Worm (Caenorhabditis elegans): Measurements from ENCODE around the gene grd-5.

The grd-5 gene

ce11 chrV:8618738-8619137 lies at the start of gene grd-5:
Gene grd-5 (plus strand): TSS chrV:8619032.
- no peak for TF ChIP-seq unc-86 (tag; optimal IDR thresholded peaks at IDR 0.05)
- peak; percentile 8 for TF ChIP-seq rnt-1 (tag; optimal IDR thresholded peaks at IDR 0.05)
- peak; percentile 38 for TF ChIP-seq lin-14 (GFP tag; optimal IDR thresholded peaks at IDR 0.05)
- peak; percentile 79 for TF ChIP-seq nhr-85 (tag)

- TF ChIP-seq snu-23 (GFP tag; optimal IDR thresholded peaks at IDR 0.05) = no peak
- no peak for TF ChIP-seq efl-3 (GFP tag; optimal IDR thresholded peaks at IDR 0.05)
- no peak for TF ChIP-seq ces-1 (GFP tag; optimal IDR thresholded peaks at IDR 0.05)
- no peak for TF ChIP-seq elt-2 (tag; optimal IDR thresholded peaks at IDR 0.05)
- no peak for TF ChIP-seq efl-1 (optimal IDR thresholded peaks at IDR 0.05)
- peak in 1 of 2 experiments; percentile 76 for TF ChIP-seq efl-1 (GFP tag; optimal IDR thresholded peaks at IDR 0.05 in 1 of 2)
- no peak for TF ChIP-seq nhr-77 (tag; optimal IDR thresholded peaks at IDR 0.05)
- TF ChIP-seq skn-1 (tag; optimal IDR thresholded peaks at IDR 0.05) = no peak
- TF ChIP-seq mdl-1 (tag; optimal IDR thresholded peaks at IDR 0.05) = no peak
Measured at ce11 chrV:8569172-8569571, 49.7 kb upstream of the grd-5 start.

- TF ChIP-seq alr-1 (tag; optimal IDR thresholded peaks at IDR 0.05; ENCODE audit: borderline replicate concordance) = no peak
- no peak for TF ChIP-seq ceh-63 (GFP tag; optimal IDR thresholded peaks at IDR 0.05)
- peak; percentile 7 for TF ChIP-seq fos-1 (tag; optimal IDR thresholded peaks at IDR 0.05)
- peak; percentile 79 for TF ChIP-seq nhr-90 (tag; optimal IDR thresholded peaks at IDR 0.05; ENCODE audit: poor library complexity)
- TF ChIP-seq lin-35 (GFP tag; optimal IDR thresholded peaks at IDR 0.05) = peak; percentile 70 to 73
- peak; percentile 61 to 75 (median 71) for TF ChIP-seq dpl-1 (GFP tag; optimal IDR thresholded peaks at IDR 0.05)
- TF ChIP-seq irx-1 (tag; optimal IDR thresholded peaks at IDR 0.05) = peak; percentile 80
- peak; percentile 56 for TF ChIP-seq aly-2 (tag; optimal IDR thresholded peaks at IDR 0.05)
- TF ChIP-seq nhr-47 (tag; optimal IDR thresholded peaks at IDR 0.05) = peak; percentile 89
- TF ChIP-seq rnt-1 (tag; optimal IDR thresholded peaks at IDR 0.05) = peak; percentile 86
- TF ChIP-seq egl-27 (tag; optimal IDR thresholded peaks at IDR 0.05) = no peak
- no peak for TF ChIP-seq pqm-1 (tag; optimal IDR thresholded peaks at IDR 0.05)
- no peak for TF ChIP-seq nhr-237 (tag; optimal IDR thresholded peaks at IDR 0.05)
- peak; percentile 12 for TF ChIP-seq elt-2 (tag; optimal IDR thresholded peaks at IDR 0.05)
- peak; percentile 82 for TF ChIP-seq swsn-7 (tag; optimal IDR thresholded peaks at IDR 0.05)
- no peak for TF ChIP-seq mab-9 (GFP tag; IDR thresholded peaks at IDR 0.05)
- TF ChIP-seq elt-3 (tag; optimal IDR thresholded peaks at IDR 0.05) = peak in 2 of 6 experiments; percentile 13 to 17
- TF ChIP-seq unc-130 (tag; optimal IDR thresholded peaks at IDR 0.05) = peak; percentile 12
- peak; percentile 41 for TF ChIP-seq sup-37 (GFP tag; optimal IDR thresholded peaks at IDR 0.05)
- no peak for TF ChIP-seq efl-3 (GFP tag; optimal IDR thresholded peaks at IDR 0.05)
- TF ChIP-seq isw-1 (GFP tag; IDR thresholded peaks at IDR 0.05) = peak; percentile 66
- peak; percentile 82 for TF ChIP-seq dsc-1 (tag; optimal IDR thresholded peaks at IDR 0.05)
- no peak for TF ChIP-seq pag-3 (tag; optimal IDR thresholded peaks at IDR 0.05; ENCODE audit: borderline replicate concordance, insufficient read depth)
- TF ChIP-seq unc-86 (tag; optimal IDR thresholded peaks at IDR 0.05) = peak; percentile 60
- peak; percentile 72 to 82 for TF ChIP-seq lsy-2 (tag; optimal IDR thresholded peaks at IDR 0.05)
- TF ChIP-seq nhr-11 (tag; optimal IDR thresholded peaks at IDR 0.05) = peak; percentile 20
- no peak for TF ChIP-seq jun-1 (tag; optimal IDR thresholded peaks at IDR 0.05)
- TF ChIP-seq lin-13 (GFP tag; optimal IDR thresholded peaks at IDR 0.05) = peak; percentile 41
- TF ChIP-seq sptf-1 (tag; optimal IDR thresholded peaks at IDR 0.05) = no peak
- no peak for TF ChIP-seq ceh-88 (GFP tag; IDR thresholded peaks at IDR 0.05)
- TF ChIP-seq fkh-8 (tag; optimal IDR thresholded peaks at IDR 0.05) = peak; percentile 9
- peak; percentile 12 for TF ChIP-seq ztf-4 (tag; optimal IDR thresholded peaks at IDR 0.05)
- peak; percentile 81 for TF ChIP-seq snu-23 (GFP tag; optimal IDR thresholded peaks at IDR 0.05)
- peak; percentile 57 for TF ChIP-seq sox-4 (tag; optimal IDR thresholded peaks at IDR 0.05)
- no peak for TF ChIP-seq tlp-1 (tag; optimal IDR thresholded peaks at IDR 0.05)
- no peak for TF ChIP-seq hlh-17 (GFP tag; optimal IDR thresholded peaks at IDR 0.05; ENCODE audit: borderline replicate concordance)
- no peak for TF ChIP-seq nhr-12 (tag; optimal IDR thresholded peaks at IDR 0.05)
- peak; percentile 47 for TF ChIP-seq lir-3 (tag; optimal IDR thresholded peaks at IDR 0.05; ENCODE audit: poor library complexity)
- no peak for TF ChIP-seq ets-5 (GFP tag; IDR thresholded peaks at IDR 0.05)
- TF ChIP-seq mdl-1 (tag; optimal IDR thresholded peaks at IDR 0.05) = peak in 1 of 2 experiments; percentile 37
- peak; percentile 3 for TF ChIP-seq F16B12.6 (tag; optimal IDR thresholded peaks at IDR 0.05)
Measured at ce11 chrV:8569841-8570361, 48.9 kb upstream of the grd-5 start, which contains the start of the genes F25G6.9 and symk-1. Gene F25G6.9 (minus strand): TSS chrV:8570000. Gene symk-1 (plus strand): TSS chrV:8570311.
